Worm (Caenorhabditis elegans) whole organism, L4/young adult: Measurements from ENCODE around the gene H20J04.6.

ENCODE experiments used
- W03F9.2 ChIP-seq: fragments of 150-350 bp; optimal IDR thresholded peaks from 2 replicates; lab custom pipeline; 2014; ENCODE audit warnings: missing biosample characterization, missing genetic modification characterization
- him-1 ChIP-seq: sonication (generic microtip); optimal IDR thresholded peaks from 2 replicates; lab custom pipeline; 2016; ENCODE audit warnings: missing genotype, missing genetic modification reagents, missing genetic modification characterization, missing compliant biosample characterization

DNA sequence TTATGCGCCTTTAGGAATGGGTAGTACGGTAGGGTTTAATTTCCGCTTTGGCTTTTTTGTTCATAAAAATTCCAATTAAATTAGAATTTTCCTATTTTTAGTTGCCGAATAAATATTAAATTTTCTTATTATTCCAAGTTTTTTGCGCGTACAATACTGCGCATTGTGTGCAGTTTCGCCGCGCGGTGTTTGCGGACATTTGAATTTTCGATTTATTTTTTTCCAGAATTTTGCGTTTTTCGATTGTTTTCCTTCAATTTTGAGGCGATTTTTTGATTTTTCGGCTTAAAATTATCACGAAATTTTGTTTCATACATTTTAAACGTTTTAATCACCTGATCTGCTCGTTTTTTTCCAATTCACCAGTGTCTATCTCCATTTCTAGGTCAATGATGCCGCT, at the start of gene H20J04.6:
- no peak for TF ChIP-seq him-1 (tag; lab: Kevin White, UChicago)
- TF ChIP-seq W03F9.2 (tag; lab: Kevin White, UChicago), result no peak
